Worm (Caenorhabditis elegans) whole organism, early embryonic: Measurements from ENCODE around the gene Y45G5AM.9.

Experiments used
- B0310.2 ChIP-seq: sonication (generic microtip); optimal IDR thresholded peaks from 2 replicates; lab custom pipeline; 2016; ENCODE audit warnings: mild to moderate bottlenecking, missing genetic modification characterization, missing compliant biosample characterization
- F13C5.2 ChIP-seq: sonication (generic microtip); optimal IDR thresholded peaks from 2 replicates; lab custom pipeline; 2017; ENCODE audit warnings: mild to moderate bottlenecking, missing genetic modification characterization, inconsistent platforms, missing compliant biosample characterization
- aly-1 ChIP-seq: sonication (generic microtip); optimal IDR thresholded peaks from 2 replicates; lab custom pipeline; 2016; ENCODE audit warnings: missing genetic modification characterization, missing compliant biosample characterization
- ama-1 ChIP-seq: fragments of 150-350 bp; optimal IDR thresholded peaks from 2 replicates; lab custom pipeline; 2014
- ceh-13 ChIP-seq: fragments of 200-800 bp; sonication (Bioruptor generic); optimal IDR thresholded peaks from 2 replicates; lab custom pipeline; 2018; ENCODE audit warnings: mild to moderate bottlenecking, missing genetic modification characterization, missing compliant biosample characterization
- ceh-36 ChIP-seq: sonication (generic microtip); optimal IDR thresholded peaks from 2 replicates; lab custom pipeline; 2016; ENCODE audit warnings: missing genetic modification characterization, inconsistent platforms, missing compliant biosample characterization
- ets-7 ChIP-seq: sonication (generic microtip); optimal IDR thresholded peaks from 2 replicates; lab custom pipeline; 2016; ENCODE audit warnings: missing genotype, missing genetic modification characterization, missing compliant biosample characterization
- flt-1 ChIP-seq: fragments of 200-800 bp; sonication (Bioruptor generic); IDR thresholded peaks from 2 replicates; pipeline ENCODE4 v1.3.6; 2022; ENCODE audit warnings: missing genetic modification characterization, missing compliant biosample characterization
- hmbx-1 ChIP-seq: sonication (generic microtip); optimal IDR thresholded peaks from 2 replicates; lab custom pipeline; 2016; ENCODE audit warnings: mild to moderate bottlenecking, missing genetic modification characterization, missing compliant biosample characterization
- hmg-4 ChIP-seq: fragments of 200-800 bp; sonication (Bioruptor generic); optimal IDR thresholded peaks from 2 replicates; lab custom pipeline; 2018; ENCODE audit warnings: mild to moderate bottlenecking, missing genetic modification characterization, missing compliant biosample characterization
- hnd-1 ChIP-seq: sonication (generic microtip); optimal IDR thresholded peaks from 2 replicates; lab custom pipeline; 2016; ENCODE audit warnings: missing genetic modification characterization, missing compliant biosample characterization
- pes-1 ChIP-seq: fragments of 200-800 bp; sonication (Bioruptor generic); IDR thresholded peaks from 2 replicates; pipeline ENCODE4 v1.3.6; 2022; ENCODE audit warnings: missing genetic modification reagents, missing genetic modification characterization, missing compliant biosample characterization
- scrt-1 ChIP-seq: fragments of 200-800 bp; sonication (Bioruptor generic); IDR thresholded peaks from 2 replicates; pipeline ENCODE4 v1.3.6; 2022; ENCODE audit warnings: missing genetic modification characterization, missing compliant biosample characterization
- sea-1 ChIP-seq: fragments of 200-800 bp; sonication (Bioruptor generic); conservative IDR thresholded peaks from 2 replicates; pipeline ENCODE4 v1.3.6; 2022; ENCODE audit warnings: missing genetic modification characterization, missing compliant biosample characterization
- tbx-11 ChIP-seq: fragments of 200-800 bp; sonication (Bioruptor generic); IDR thresholded peaks from 2 replicates; pipeline ENCODE4 v1.3.6; 2022; ENCODE audit warnings: missing genetic modification characterization, missing compliant biosample characterization
- tbx-37 ChIP-seq: fragments of 200-800 bp; sonication (Bioruptor generic); conservative IDR thresholded peaks from 2 replicates; pipeline ENCODE4 v1.3.6; 2022; ENCODE audit warnings: missing genetic modification reagents, missing genetic modification characterization, missing compliant biosample characterization
- tra-4 ChIP-seq: sonication (generic microtip); optimal IDR thresholded peaks from 2 replicates; lab custom pipeline; 2017; ENCODE audit warnings: missing genetic modification characterization, missing compliant biosample characterization

The Y45G5AM.9 gene

DNA sequence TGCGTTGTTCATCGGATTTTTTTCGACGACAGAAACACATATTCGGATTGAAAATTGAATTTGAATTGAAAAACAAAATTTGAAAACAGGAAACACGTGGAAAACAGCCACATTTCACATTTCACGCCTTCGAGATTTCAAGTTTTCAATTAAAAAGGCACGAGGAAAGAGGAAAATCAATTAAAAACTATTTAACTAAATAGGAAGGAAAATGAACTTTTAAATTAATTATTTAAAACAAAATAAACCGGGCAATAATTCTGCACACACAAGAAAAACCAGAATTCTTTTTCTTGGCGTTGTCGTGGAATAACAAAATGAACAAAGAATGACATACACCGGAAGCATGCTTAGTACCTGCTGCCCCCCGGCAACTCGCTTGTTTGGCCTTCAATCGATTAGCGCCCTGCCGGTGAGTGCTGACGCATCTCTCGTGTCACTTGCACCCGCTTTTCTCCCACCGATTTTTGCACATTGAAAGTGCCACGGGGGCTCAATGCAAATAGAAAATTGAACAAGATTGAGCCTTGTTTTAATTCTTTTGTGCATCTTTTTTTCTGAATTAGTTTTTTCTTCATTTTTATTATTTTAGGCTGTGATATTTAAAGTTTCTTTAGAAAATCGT is at the start of gene Y45G5AM.9:
TSS of gene Y45G5AM.9 (minus strand) at position 51 of the 625 bp plus-strand sequence.
- TF ChIP-seq ama-1 (lab: Kevin White, UChicago): no peak
- TF ChIP-seq ceh-36 (tag; lab: Kevin White, UChicago): peak; percentile 0
- TF ChIP-seq ceh-13 (GFP tag; lab: Kevin White, UChicago): peak; percentile 11
- no peak for TF ChIP-seq aly-1
- TF ChIP-seq pes-1 (GFP tag; lab: Robert Waterston, UW): peak; percentile 73
- no peak for TF ChIP-seq tbx-11
- TF ChIP-seq scrt-1 (GFP tag; lab: Robert Waterston, UW): no peak
- no peak for TF ChIP-seq sea-1 (GFP tag; lab: Robert Waterston, UW)
- TF ChIP-seq flt-1: peak; percentile 56; the same call in 1 of the 2 replicates
- 0 out of 2 replicates have a peak, but pooled peaks have one; percentile 20 for TF ChIP-seq tbx-37 (GFP tag; lab: Robert Waterston, UW)
- peak; percentile 59 for TF ChIP-seq ets-7
- TF ChIP-seq B0310.2 (tag; lab: Kevin White, UChicago): no peak
- TF ChIP-seq F13C5.2 (tag; lab: Kevin White, UChicago): peak; percentile 65
- no peak for TF ChIP-seq tra-4 (tag; lab: Kevin White, UChicago)
- TF ChIP-seq hnd-1 (tag; lab: Kevin White, UChicago): peak; percentile 11
- TF ChIP-seq hmbx-1 (tag; lab: Kevin White, UChicago): no peak
- TF ChIP-seq hmg-4 (GFP tag; lab: Kevin White, UChicago): peak; percentile 79

DNA sequence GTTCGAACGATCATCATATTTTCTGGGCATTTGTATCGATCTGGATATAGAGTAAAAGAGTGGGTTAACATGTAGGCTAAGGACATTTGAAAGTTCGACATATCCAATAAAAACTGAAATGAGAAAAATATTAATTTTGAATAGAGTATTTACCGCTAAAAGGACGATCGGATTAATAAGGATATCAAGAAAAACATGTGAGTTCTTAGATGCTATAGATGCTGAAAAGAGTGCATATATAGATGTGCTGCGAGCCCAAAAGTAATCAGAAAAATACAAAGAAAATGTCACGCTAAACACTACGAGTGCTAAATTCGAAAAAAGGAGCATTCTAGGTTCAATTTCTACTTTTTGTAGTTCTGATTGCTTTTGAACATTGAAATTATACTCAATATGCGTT is 48.0 kb upstream of the Y45G5AM.9 start, which contains the start of gene srt-12:
TSS of gene srt-12 (minus strand) at position 101 of the 400 bp plus-strand sequence.
- no peak for TF ChIP-seq flt-1
- TF ChIP-seq ets-7: no peak
- no peak for TF ChIP-seq F13C5.2 (tag; lab: Kevin White, UChicago)
- no peak for TF ChIP-seq aly-1
- no peak for TF ChIP-seq tra-4 (tag; lab: Kevin White, UChicago)
- TF ChIP-seq tbx-11: no peak
- TF ChIP-seq scrt-1 (GFP tag; lab: Robert Waterston, UW): no peak
- TF ChIP-seq sea-1 (GFP tag; lab: Robert Waterston, UW): no peak
- TF ChIP-seq hmg-4 (GFP tag; lab: Kevin White, UChicago): no peak
- no peak for TF ChIP-seq pes-1 (GFP tag; lab: Robert Waterston, UW)
- no peak for TF ChIP-seq hmbx-1 (tag; lab: Kevin White, UChicago)
- TF ChIP-seq ceh-13 (GFP tag; lab: Kevin White, UChicago): no peak

DNA sequence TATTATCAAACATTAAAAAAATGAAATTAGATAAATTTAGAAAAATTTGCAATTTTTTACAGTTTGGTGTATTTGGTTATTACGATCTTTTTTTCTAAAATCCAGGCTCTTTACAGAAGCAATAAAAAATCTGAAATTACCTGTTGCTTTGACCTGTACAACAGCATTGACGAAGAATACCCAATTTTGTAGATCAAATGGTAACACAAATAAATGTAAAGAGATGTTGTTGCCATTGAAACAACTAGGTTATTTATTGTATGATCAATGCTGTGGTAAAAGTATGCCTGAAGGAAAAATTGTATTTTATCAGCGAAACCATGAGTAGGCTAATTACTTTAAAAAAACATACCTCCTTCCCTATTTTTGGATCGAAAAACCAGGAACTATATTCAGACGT is 47.1 kb upstream of the Y45G5AM.9 start:
- TF ChIP-seq ama-1 (lab: Kevin White, UChicago) (no peak), scrt-1 (GFP tag; lab: Robert Waterston, UW) (no peak), hmg-4 (GFP tag; lab: Kevin White, UChicago) (no peak), hmbx-1 (tag; lab: Kevin White, UChicago) (no peak), tbx-11 (no peak), tra-4 (tag; lab: Kevin White, UChicago) (no peak), tbx-37 (GFP tag; lab: Robert Waterston, UW) (no peak), ceh-13 (GFP tag; lab: Kevin White, UChicago) (no peak), hnd-1 (tag; lab: Kevin White, UChicago) (no peak), B0310.2 (tag; lab: Kevin White, UChicago) (no peak), F13C5.2 (tag; lab: Kevin White, UChicago) (no peak), sea-1 (GFP tag; lab: Robert Waterston, UW) (no peak), ceh-36 (tag; lab: Kevin White, UChicago) (no peak)

DNA sequence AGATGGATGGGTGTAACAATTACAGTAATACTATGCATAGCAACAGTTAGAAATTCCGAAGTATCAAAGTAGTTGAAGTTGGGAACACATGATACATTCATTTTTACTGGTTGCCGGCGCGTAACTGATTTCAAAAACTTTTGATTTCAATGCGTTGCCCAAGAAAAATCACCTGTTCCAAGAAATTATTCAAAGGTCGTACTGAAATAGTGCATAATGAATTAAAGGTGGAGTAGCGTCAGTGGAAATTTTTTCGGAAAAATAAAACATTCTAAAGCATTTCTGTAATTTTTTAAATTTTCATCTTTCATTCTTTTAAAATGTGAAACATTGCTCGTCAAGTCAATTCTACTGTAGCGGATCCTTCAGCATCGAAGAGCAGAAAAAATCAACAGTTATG is 45.9 kb upstream of the Y45G5AM.9 start, which contains the start of gene srh-204:
TSS of gene srh-204 (minus strand) at position 101 of the 400 bp plus-strand sequence.
- TF ChIP-seq flt-1 (no peak), B0310.2 (tag; lab: Kevin White, UChicago) (no peak), hnd-1 (tag; lab: Kevin White, UChicago) (no peak), pes-1 (GFP tag; lab: Robert Waterston, UW) (no peak), aly-1 (no peak), ama-1 (lab: Kevin White, UChicago) (no peak), tbx-11 (no peak), F13C5.2 (tag; lab: Kevin White, UChicago) (no peak)

ce11 chrV:4236118-4236517 is 41.7 kb upstream of the Y45G5AM.9 start, which contains the start of gene nlp-13:
Gene nlp-13 (plus strand): TSS chrV:4236418.
- TF ChIP-seq B0310.2 (tag; lab: Kevin White, UChicago) (no peak), scrt-1 (GFP tag; lab: Robert Waterston, UW) (no peak), tra-4 (tag; lab: Kevin White, UChicago) (no peak), ceh-13 (GFP tag; lab: Kevin White, UChicago) (no peak), F13C5.2 (tag; lab: Kevin White, UChicago) (no peak), aly-1 (no peak), sea-1 (GFP tag; lab: Robert Waterston, UW) (no peak), ets-7 (no peak), flt-1 (no peak)

DNA sequence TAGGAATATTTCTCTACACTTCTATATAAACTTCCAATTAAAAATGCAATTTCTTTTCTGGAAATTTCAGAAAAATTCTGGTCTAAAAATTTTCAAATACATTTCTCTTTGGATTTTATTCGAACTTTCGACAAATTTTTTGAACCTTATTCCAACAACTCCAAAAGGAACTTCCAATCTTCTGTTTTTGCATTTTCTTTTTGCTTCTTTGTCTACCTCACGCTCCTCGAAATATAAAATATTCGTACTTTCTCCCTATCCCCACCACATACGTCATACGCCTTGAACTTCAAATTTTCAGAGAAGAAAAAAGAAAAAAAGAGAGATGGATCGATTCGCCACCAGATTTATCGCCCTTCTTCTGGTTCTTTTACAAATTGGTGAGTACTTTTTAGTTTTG is 24.9 kb upstream of the Y45G5AM.9 start, which contains the start of gene nlp-9:
TSS of gene nlp-9 (plus strand) at position 301 of the 400 bp plus-strand sequence.
- TF ChIP-seq scrt-1 (GFP tag; lab: Robert Waterston, UW) (no peak), F13C5.2 (tag; lab: Kevin White, UChicago) (no peak), pes-1 (GFP tag; lab: Robert Waterston, UW) (no peak)

- TF ChIP-seq pes-1 (GFP tag; lab: Robert Waterston, UW) (no peak), hmbx-1 (tag; lab: Kevin White, UChicago) (no peak), flt-1 (no peak), ama-1 (lab: Kevin White, UChicago) (no peak), ceh-36 (tag; lab: Kevin White, UChicago) (no peak), tbx-37 (GFP tag; lab: Robert Waterston, UW) (no peak), tbx-11 (no peak), hnd-1 (tag; lab: Kevin White, UChicago) (no peak), tra-4 (tag; lab: Kevin White, UChicago) (no peak), ceh-13 (GFP tag; lab: Kevin White, UChicago) (no peak), F13C5.2 (tag; lab: Kevin White, UChicago) (no peak), hmg-4 (GFP tag; lab: Kevin White, UChicago) (no peak), sea-1 (GFP tag; lab: Robert Waterston, UW) (no peak), ets-7 (no peak), scrt-1 (GFP tag; lab: Robert Waterston, UW) (no peak), aly-1 (no peak), B0310.2 (tag; lab: Kevin White, UChicago) (no peak)
Measured at ce11 chrV:4218268-4218667, 23.8 kb upstream of the Y45G5AM.9 start.
